Worm (Caenorhabditis elegans) whole organism, young adult: ENCODE results near the gene ZK1307.3.

ENCODE experiments used
- C06A6.2 ChIP-seq: fragments of 200-800 bp; sonication (Bioruptor generic); conservative IDR thresholded peaks from 2 replicates; pipeline ENCODE4 v1.3.6; 2022; ENCODE audit warnings: missing genetic modification characterization, missing compliant biosample characterization
- F22D6.2 ChIP-seq: sonication (generic microtip); optimal IDR thresholded peaks from 2 replicates; lab custom pipeline; 2016; ENCODE audit warnings: mild to moderate bottlenecking, missing genetic modification characterization, missing compliant biosample characterization
- F55B11.4 ChIP-seq: sonication (generic microtip); optimal IDR thresholded peaks from 2 replicates; lab custom pipeline; 2016; ENCODE audit warnings: missing compliant biosample characterization, missing genetic modification characterization, borderline replicate concordance; ENCODE audit not compliant: insufficient read depth
- F57A8.1 ChIP-seq: fragments of 200-800 bp; sonication (Bioruptor generic); optimal IDR thresholded peaks from 2 replicates; lab custom pipeline; 2018; ENCODE audit warnings: mild to moderate bottlenecking, missing genetic modification characterization, moderate library complexity, missing compliant biosample characterization
- K12H6.12 ChIP-seq: fragments of 200-800 bp; sonication (Bioruptor generic); optimal IDR thresholded peaks from 2 replicates; lab custom pipeline; 2018; ENCODE audit warnings: mild to moderate bottlenecking, missing genetic modification characterization, missing compliant biosample characterization
- T07F8.4 ChIP-seq: sonication (generic microtip); optimal IDR thresholded peaks from 2 replicates; lab custom pipeline; 2016; ENCODE audit warnings: mild to moderate bottlenecking, missing genetic modification characterization, moderate library complexity, missing compliant biosample characterization
- ZK185.1 ChIP-seq: sonication (generic microtip); optimal IDR thresholded peaks from 2 replicates; lab custom pipeline; 2016; ENCODE audit warnings: mild to moderate bottlenecking, missing genetic modification characterization, missing compliant biosample characterization; ENCODE audit not compliant: poor library complexity, severe bottlenecking
- aptf-3 ChIP-seq: fragments of 200-800 bp; sonication (Bioruptor generic); IDR thresholded peaks from 2 replicates; pipeline ENCODE4 v1.3.6; 2022; ENCODE audit warnings: missing genetic modification characterization, missing compliant biosample characterization
- atf-7 ChIP-seq: sonication (generic microtip); optimal IDR thresholded peaks from 2 replicates; lab custom pipeline; 2017; ENCODE audit warnings: mild to moderate bottlenecking, missing genetic modification characterization, missing compliant biosample characterization
- athp-1 ChIP-seq: sonication (generic microtip); optimal IDR thresholded peaks from 2 replicates; lab custom pipeline; 2017; ENCODE audit warnings: mild to moderate bottlenecking, missing genetic modification characterization, missing compliant biosample characterization
- attf-3 ChIP-seq: fragments of 200-800 bp; sonication (Bioruptor generic); conservative IDR thresholded peaks from 2 replicates; pipeline ENCODE4 v1.3.6; 2022; ENCODE audit warnings: missing genetic modification reagents, missing genetic modification characterization, missing compliant biosample characterization
- cebp-1 ChIP-seq, 2 experiments: fragments of 200-800 bp in 1 of 2; sonication (Bioruptor generic) in 1 of 2; sonication (generic microtip) in 1 of 2; IDR thresholded peaks in 1 of 2; optimal IDR thresholded peaks in 1 of 2; 2 replicates each; pipeline versions ENCODE4 v1.3.6 to Lab custom; 2017 to 2022; ENCODE audit warnings: missing compliant biosample characterization in 2 of 2, missing genetic modification characterization in 2 of 2, mild to moderate bottlenecking in 1 of 2, missing genetic modification reagents in 1 of 2, moderate library complexity in 1 of 2
- ceh-27 ChIP-seq: fragments of 200-800 bp; sonication (Bioruptor generic); optimal IDR thresholded peaks from 2 replicates; lab custom pipeline; 2018; ENCODE audit warnings: mild to moderate bottlenecking, missing genetic modification characterization, moderate library complexity, missing compliant biosample characterization
- ceh-58 ChIP-seq: fragments of 200-800 bp; sonication (Bioruptor generic); IDR thresholded peaks from 2 replicates; pipeline ENCODE4 v1.3.6; 2022; ENCODE audit warnings: missing genetic modification characterization, missing compliant biosample characterization
- fkh-3 ChIP-seq: sonication (generic microtip); optimal IDR thresholded peaks from 2 replicates; lab custom pipeline; 2016; ENCODE audit warnings: mild to moderate bottlenecking, missing genetic modification characterization, missing compliant biosample characterization
- gei-17 ChIP-seq: fragments of 200-800 bp; sonication (Bioruptor generic); optimal IDR thresholded peaks from 2 replicates; lab custom pipeline; 2018; ENCODE audit warnings: mild to moderate bottlenecking, missing genetic modification characterization, missing compliant biosample characterization
- hlh-26 ChIP-seq: fragments of 200-800 bp; sonication (Bioruptor generic); conservative IDR thresholded peaks from 2 replicates; pipeline ENCODE4 v1.3.6; 2022; ENCODE audit warnings: missing genetic modification reagents, missing genetic modification characterization, missing compliant biosample characterization
- hmg-1.2 ChIP-seq: fragments of 200-800 bp; sonication (Bioruptor generic); IDR thresholded peaks from 2 replicates; pipeline ENCODE4 v1.3.6; 2022; ENCODE audit warnings: missing genetic modification reagents, missing genetic modification characterization, missing compliant biosample characterization
- hrde-1 ChIP-seq: sonication (generic microtip); optimal IDR thresholded peaks from 2 replicates; lab custom pipeline; 2016; ENCODE audit warnings: missing genetic modification characterization, mild to moderate bottlenecking, missing compliant biosample characterization, moderate library complexity, missing genotype, missing genetic modification reagents, borderline replicate concordance
- lag-1 ChIP-seq: fragments of 200-800 bp; sonication (Bioruptor generic); IDR thresholded peaks from 2 replicates; pipeline ENCODE4 v1.3.6; 2022; ENCODE audit warnings: missing genetic modification reagents, missing genetic modification characterization, missing compliant biosample characterization
- let-526 ChIP-seq: fragments of 200-800 bp; sonication (Bioruptor generic); IDR thresholded peaks from 2 replicates; pipeline ENCODE4 v1.3.6; 2022; ENCODE audit warnings: missing genetic modification reagents, missing genetic modification characterization, missing compliant biosample characterization
- lin-26 ChIP-seq: fragments of 200-800 bp; sonication (Bioruptor generic); IDR thresholded peaks from 2 replicates; pipeline ENCODE4 v1.3.6; 2022; ENCODE audit warnings: missing genetic modification reagents, missing genetic modification characterization, missing compliant biosample characterization
- lin-40 ChIP-seq: sonication (generic microtip); optimal IDR thresholded peaks from 2 replicates; lab custom pipeline; 2016; ENCODE audit warnings: missing genetic modification characterization, mild to moderate bottlenecking, missing compliant biosample characterization, missing genotype, missing genetic modification reagents
- lin-54 ChIP-seq: fragments of 200-800 bp; sonication (Bioruptor generic); optimal IDR thresholded peaks from 2 replicates; lab custom pipeline; 2018; ENCODE audit warnings: mild to moderate bottlenecking, missing genetic modification characterization, missing compliant biosample characterization
- madf-10 ChIP-seq: sonication (generic microtip); optimal IDR thresholded peaks from 2 replicates; lab custom pipeline; 2016; ENCODE audit warnings: mild to moderate bottlenecking, missing genetic modification characterization, missing compliant biosample characterization
- mcd-1 ChIP-seq: fragments of 200-800 bp; sonication (Bioruptor generic); IDR thresholded peaks from 2 replicates; pipeline ENCODE4 v1.3.6; 2022; ENCODE audit warnings: missing genetic modification reagents, missing genetic modification characterization, missing compliant biosample characterization
- mel-28 ChIP-seq: sonication (generic microtip); optimal IDR thresholded peaks from 2 replicates; lab custom pipeline; 2016; ENCODE audit warnings: borderline replicate concordance, mild to moderate bottlenecking, missing genetic modification characterization, missing compliant biosample characterization
- mxl-1 ChIP-seq: sonication (generic microtip); optimal IDR thresholded peaks from 2 replicates; lab custom pipeline; 2016; ENCODE audit warnings: missing genetic modification characterization, missing compliant biosample characterization
- nhr-179 ChIP-seq: sonication (generic microtip); optimal IDR thresholded peaks from 2 replicates; lab custom pipeline; 2016; ENCODE audit warnings: mild to moderate bottlenecking, missing genetic modification characterization, missing compliant biosample characterization
- rcor-1 ChIP-seq: fragments of 200-800 bp; sonication (Bioruptor generic); IDR thresholded peaks from 2 replicates; pipeline ENCODE4 v1.3.6; 2022; ENCODE audit warnings: missing genetic modification reagents, missing genetic modification characterization, missing compliant biosample characterization
- rec-8 ChIP-seq, 2 experiments: sonication (generic microtip); optimal IDR thresholded peaks; 2 replicates each; lab custom pipeline; 2016; ENCODE audit warnings: mild to moderate bottlenecking in 2 of 2, missing genetic modification characterization in 2 of 2, missing genetic modification reagents in 2 of 2, missing genotype in 2 of 2, missing biosample characterization in 1 of 2, missing compliant biosample characterization in 1 of 2, moderate library complexity in 1 of 2
- snpc-1.1 ChIP-seq: sonication (generic microtip); optimal IDR thresholded peaks from 2 replicates; lab custom pipeline; 2017; ENCODE audit warnings: missing genetic modification characterization, mild to moderate bottlenecking, missing compliant biosample characterization, antibody characterized with exemption, moderate library complexity, missing genotype, missing genetic modification reagents; ENCODE audit not compliant: insufficient read depth
- snpc-1.3 ChIP-seq: sonication (generic microtip); optimal IDR thresholded peaks from 2 replicates; lab custom pipeline; 2017; ENCODE audit warnings: missing genetic modification characterization, mild to moderate bottlenecking, missing compliant biosample characterization, antibody characterized with exemption, moderate library complexity, missing genotype, missing genetic modification reagents; ENCODE audit not compliant: insufficient read depth
- snpc-4 ChIP-seq, 5 experiments: fragments of 150-350 bp in 1 of 5; sonication (generic microtip) in 4 of 5; optimal IDR thresholded peaks; 2 replicates each; lab custom pipeline; 2014 to 2018; ENCODE audit warnings: missing genetic modification characterization in 5 of 5, missing biosample characterization in 3 of 5, antibody characterized with exemption in 2 of 5, mild to moderate bottlenecking in 2 of 5, missing compliant biosample characterization in 2 of 5, missing genotype in 2 of 5, moderate library complexity in 2 of 5, missing genetic modification reagents in 1 of 5
- sptf-2 ChIP-seq: fragments of 200-800 bp; sonication (Bioruptor generic); optimal IDR thresholded peaks from 2 replicates; lab custom pipeline; 2018; ENCODE audit warnings: mild to moderate bottlenecking, missing genetic modification characterization, missing compliant biosample characterization
- tbx-9 ChIP-seq: sonication (generic microtip); optimal IDR thresholded peaks from 2 replicates; lab custom pipeline; 2016; ENCODE audit warnings: borderline replicate concordance, missing genetic modification characterization, inconsistent platforms, missing compliant biosample characterization
- unc-130 ChIP-seq: sonication (generic microtip); optimal IDR thresholded peaks from 2 replicates; lab custom pipeline; 2016; ENCODE audit warnings: missing genetic modification reagents, missing genetic modification characterization, missing compliant biosample characterization
- unc-62 ChIP-seq: fragments of 150-350 bp; optimal IDR thresholded peaks from 2 replicates; lab custom pipeline; 2014; ENCODE audit warnings: missing biosample characterization, missing genetic modification reagents, missing genetic modification characterization
- xnd-1 ChIP-seq: sonication (generic microtip); optimal IDR thresholded peaks from 2 replicates; lab custom pipeline; 2016; ENCODE audit warnings: missing genotype, missing genetic modification reagents, missing genetic modification characterization, missing compliant biosample characterization
- zfh-2 ChIP-seq: fragments of 200-800 bp; sonication (Bioruptor generic); conservative IDR thresholded peaks from 2 replicates; pipeline ENCODE4 v1.3.6; 2022; ENCODE audit warnings: missing genetic modification reagents, missing genetic modification characterization, missing compliant biosample characterization
- ztf-22 ChIP-seq: fragments of 200-800 bp; sonication (Bioruptor generic); optimal IDR thresholded peaks from 2 replicates; lab custom pipeline; 2018; ENCODE audit warnings: mild to moderate bottlenecking, missing genetic modification characterization, moderate library complexity, missing compliant biosample characterization
- ztf-25 ChIP-seq: fragments of 200-800 bp; sonication (Bioruptor generic); IDR thresholded peaks from 2 replicates; pipeline ENCODE4 v1.3.6; 2022; ENCODE audit warnings: missing genetic modification reagents, missing genetic modification characterization, missing compliant biosample characterization
- ztf-28 ChIP-seq: fragments of 200-800 bp; sonication (Bioruptor generic); IDR thresholded peaks from 2 replicates; pipeline ENCODE4 v1.3.6; 2022; ENCODE audit warnings: missing genetic modification reagents, missing genetic modification characterization, missing compliant biosample characterization
- ztf-6 ChIP-seq: fragments of 200-800 bp; sonication (Bioruptor generic); IDR thresholded peaks from 2 replicates; pipeline ENCODE4 v1.3.6; 2022; ENCODE audit warnings: missing genetic modification reagents, missing genetic modification characterization, missing compliant biosample characterization

The ZK1307.3 gene

DNA sequence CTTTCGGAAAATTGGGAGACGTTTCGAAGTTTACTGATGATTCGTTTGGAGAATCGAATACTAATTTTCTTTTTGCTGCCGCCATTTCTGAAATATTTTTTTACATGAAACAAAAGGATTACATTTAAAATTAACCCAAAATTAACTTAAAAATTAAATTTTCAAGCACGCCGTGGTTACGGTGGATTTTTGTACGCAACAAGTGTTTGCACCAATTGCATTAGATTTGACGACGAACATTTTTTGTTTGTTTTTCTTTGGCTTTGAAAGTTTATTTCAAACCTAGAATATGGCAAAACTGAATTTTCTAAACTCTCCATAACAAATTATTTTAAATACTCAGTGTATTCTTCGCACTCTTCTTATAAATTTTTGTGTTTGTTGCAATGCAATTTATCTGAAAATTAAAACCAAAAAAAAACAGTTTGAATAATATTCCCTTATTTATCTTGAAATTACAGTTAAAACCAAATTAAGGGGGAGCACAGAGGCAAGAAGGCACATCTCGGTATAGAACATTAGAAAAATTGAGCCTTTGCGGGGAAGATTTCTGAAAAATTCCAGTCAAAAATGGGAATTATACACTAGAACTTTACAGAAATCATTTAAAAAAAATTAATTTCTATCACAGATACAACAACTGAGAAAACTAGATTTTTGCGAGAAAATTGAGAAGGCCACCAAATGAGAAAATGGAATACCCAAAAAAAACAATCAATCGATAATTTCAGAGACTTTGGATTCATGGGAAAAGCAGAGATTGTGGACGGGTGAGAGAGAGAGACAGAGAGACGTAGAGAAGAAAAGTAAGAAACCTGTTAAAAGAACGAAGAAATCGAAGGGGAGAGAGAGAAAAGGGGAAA is 35.5 kb downstream of the ZK1307.3 start, which contains the start of gene hal-3 (continued):
- no peak for TF ChIP-seq hrde-1 (tag; lab: Kevin White, UChicago)
- TF ChIP-seq T07F8.4 (tag; lab: Kevin White, UChicago), result no peak
- TF ChIP-seq rec-8 (tag; optimal IDR thresholded peaks at IDR 0.05; lab: Kevin White, UChicago), result no peak
- TF ChIP-seq madf-10 (tag; lab: Kevin White, UChicago), result no peak
- TF ChIP-seq mcd-1 (GFP tag; lab: Robert Waterston, UW), result 0 out of 2 replicates have a peak, but pooled peaks have one; percentile 16
- TF ChIP-seq mxl-1 (tag; lab: Kevin White, UChicago), result no peak
- no peak for TF ChIP-seq ceh-58 (GFP tag; lab: Robert Waterston, UW)
- TF ChIP-seq ceh-27 (GFP tag; lab: Kevin White, UChicago), result no peak
- TF ChIP-seq zfh-2 (GFP tag; lab: Robert Waterston, UW), result no peak
- no peak for TF ChIP-seq tbx-9
- TF ChIP-seq F22D6.2 (tag; lab: Kevin White, UChicago), result no peak
- TF ChIP-seq aptf-3, result no peak
- TF ChIP-seq lag-1 (GFP tag; lab: Robert Waterston, UW), result no peak
- TF ChIP-seq C06A6.2, result no peak
- no peak for TF ChIP-seq nhr-179
- TF ChIP-seq athp-1 (tag; lab: Kevin White, UChicago), result no peak
- TF ChIP-seq F55B11.4, result no peak
- TF ChIP-seq F57A8.1 (GFP tag; lab: Kevin White, UChicago), result no peak
- no peak for TF ChIP-seq unc-130 (GFP tag; lab: Kevin White, UChicago)
- TF ChIP-seq mel-28 (tag; lab: Kevin White, UChicago), result no peak
- no peak for TF ChIP-seq snpc-1.3
- TF ChIP-seq lin-26 (GFP tag; lab: Robert Waterston, UW), result no peak
- no peak for TF ChIP-seq ztf-6
- TF ChIP-seq ZK185.1 (tag; lab: Kevin White, UChicago), result peak; percentile 36
- no peak; the same call in 1 of the 2 replicates for TF ChIP-seq attf-3 (GFP tag; lab: Robert Waterston, UW)
- no peak for TF ChIP-seq K12H6.12 (tag; lab: Kevin White, UChicago)
- TF ChIP-seq lin-54 (GFP tag; lab: Kevin White, UChicago), result peak; percentile 25
- TF ChIP-seq gei-17 (GFP tag; lab: Kevin White, UChicago), result no peak
- no peak for TF ChIP-seq snpc-1.1 (tag; lab: Kevin White, UChicago)
- TF ChIP-seq ztf-22 (GFP tag; lab: Kevin White, UChicago), result no peak
- no peak for TF ChIP-seq ztf-28 (GFP tag; lab: Robert Waterston, UW)
- TF ChIP-seq lin-40 (tag; lab: Kevin White, UChicago), result no peak
- no peak for TF ChIP-seq atf-7 (tag; lab: Kevin White, UChicago)
- no peak for TF ChIP-seq xnd-1 (tag; lab: Kevin White, UChicago)
- TF ChIP-seq hlh-26 (GFP tag; lab: Robert Waterston, UW), result no peak
- TF ChIP-seq fkh-3, result no peak
- no peak for TF ChIP-seq cebp-1 (GFP tag; IDR thresholded peaks at IDR 0.05; lab: Robert Waterston, UW)
- peak; percentile 61 for TF ChIP-seq cebp-1 (tag; optimal IDR thresholded peaks at IDR 0.05; lab: Kevin White, UChicago)
- TF ChIP-seq sptf-2 (GFP tag; lab: Kevin White, UChicago), result no peak
- no peak for TF ChIP-seq unc-62 (GFP tag; lab: Kevin White, UChicago)
- TF ChIP-seq hmg-1.2, result no peak
- TF ChIP-seq rcor-1 (GFP tag; lab: Robert Waterston, UW), result no peak
- TF ChIP-seq snpc-4 (GFP tag; optimal IDR thresholded peaks at IDR 0.05; lab: Kevin White, UChicago), result no peak
- no peak for TF ChIP-seq snpc-4 (tag; optimal IDR thresholded peaks at IDR 0.05; lab: Kevin White, UChicago)
- no peak for TF ChIP-seq let-526 (GFP tag; lab: Robert Waterston, UW)
- TF ChIP-seq ztf-25 (GFP tag; lab: Robert Waterston, UW), result peak; percentile 52; the same call in 1 of the 2 replicates
